Worm (Caenorhabditis elegans) whole organism, L4 larva: ENCODE data around the gene srh-187.

Experiments used
- lin-1 ChIP-seq: fragments of 200-800 bp; sonication (Bioruptor generic); IDR thresholded peaks from 2 replicates; pipeline ENCODE4 v1.3.6; 2022; ENCODE audit warnings: missing genetic modification reagents, missing genetic modification characterization, missing compliant biosample characterization
- lsy-2 ChIP-seq, 2 experiments: fragments of 150-350 bp in 1 of 2; sonication (generic microtip) in 1 of 2; optimal IDR thresholded peaks; 2 replicates each; lab custom pipeline; 2014 to 2017; ENCODE audit warnings: missing biosample characterization in 2 of 2, missing genetic modification characterization in 2 of 2
- pqm-1 ChIP-seq: sonication (generic microtip); optimal IDR thresholded peaks from 2 replicates; lab custom pipeline; 2017; ENCODE audit warnings: missing biosample characterization, missing genetic modification characterization
- unc-39 ChIP-seq: sonication (generic microtip); optimal IDR thresholded peaks from 2 replicates; lab custom pipeline; 2017; ENCODE audit warnings: missing biosample characterization, missing genetic modification characterization
- ztf-11 ChIP-seq: fragments of 150-350 bp; optimal IDR thresholded peaks from 2 replicates; lab custom pipeline; 2014; ENCODE audit warnings: missing biosample characterization, missing genetic modification characterization

DNA sequence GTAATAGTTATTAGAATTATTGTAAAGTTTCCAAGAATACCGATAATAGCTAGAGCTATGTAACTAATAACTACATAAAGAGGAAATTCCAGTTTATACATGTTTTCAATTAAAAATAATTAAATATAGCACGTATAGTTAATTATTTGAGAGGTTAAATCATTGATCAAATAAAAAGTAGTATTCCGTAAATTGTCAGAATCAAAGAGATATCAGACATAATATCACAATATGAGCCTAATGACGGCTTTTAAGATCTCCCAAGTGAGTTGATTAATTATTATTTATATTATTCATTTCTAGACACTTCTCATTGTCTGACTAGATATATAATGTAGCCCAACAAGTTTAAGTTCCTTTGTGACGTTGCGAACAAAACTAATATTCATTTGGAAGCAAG lies 39.7 kb upstream of the srh-187 start, which contains the start of gene srsx-24:
- TF ChIP-seq lsy-2 (tag; optimal IDR thresholded peaks at IDR 0.05; lab: Kevin White, UChicago) = no peak
- TF ChIP-seq pqm-1 (tag; lab: Kevin White, UChicago) = no peak
- TF ChIP-seq lin-1 = no peak
- no peak for TF ChIP-seq unc-39 (tag; lab: Kevin White, UChicago)
- no peak for TF ChIP-seq ztf-11
